Worm (Caenorhabditis elegans) whole organism, L1 larva: ENCODE data around the gene srw-55.

Source experiments
- C16A3.4 ChIP-seq: fragments of 150-350 bp; optimal IDR thresholded peaks from 2 replicates; lab custom pipeline; 2014; ENCODE audit warnings: missing biosample characterization, missing genetic modification characterization
- F16B12.6 ChIP-seq: fragments of 150-350 bp; optimal IDR thresholded peaks from 2 replicates; lab custom pipeline; 2014; ENCODE audit warnings: missing biosample characterization, missing genetic modification characterization
- Y116A8C.19 ChIP-seq: sonication (generic microtip); optimal IDR thresholded peaks from 2 replicates; lab custom pipeline; 2016; ENCODE audit warnings: missing compliant biosample characterization, missing genetic modification characterization, borderline replicate concordance
- aha-1 ChIP-seq: fragments of 150-350 bp; optimal IDR thresholded peaks from 2 replicates; lab custom pipeline; 2014; ENCODE audit warnings: missing biosample characterization, missing genetic modification characterization
- alr-1 ChIP-seq: fragments of 200-800 bp; sonication (Bioruptor generic); optimal IDR thresholded peaks from 2 replicates; lab custom pipeline; 2018; ENCODE audit warnings: borderline replicate concordance, mild to moderate bottlenecking, missing genetic modification characterization, missing compliant biosample characterization
- aly-2 ChIP-seq: fragments of 150-350 bp; optimal IDR thresholded peaks from 2 replicates; lab custom pipeline; 2014; ENCODE audit warnings: missing biosample characterization, missing genetic modification characterization
- ama-1 ChIP-seq: fragments of 150-350 bp; optimal IDR thresholded peaks from 2 replicates; lab custom pipeline; 2014
- blmp-1 ChIP-seq: fragments of 150-350 bp; optimal IDR thresholded peaks from 2 replicates; lab custom pipeline; 2014; ENCODE audit warnings: missing biosample characterization, missing genetic modification characterization
- ceh-63 ChIP-seq: fragments of 200-800 bp; sonication (Bioruptor generic); optimal IDR thresholded peaks from 2 replicates; lab custom pipeline; 2018; ENCODE audit warnings: mild to moderate bottlenecking, missing genetic modification characterization, missing compliant biosample characterization
- ceh-82 ChIP-seq, 3 experiments: fragments of 150-350 bp in 1 of 3; sonication (generic microtip) in 2 of 3; optimal IDR thresholded peaks; 2 replicates each; lab custom pipeline; 2014 to 2017; ENCODE audit warnings: missing biosample characterization in 3 of 3, missing genetic modification characterization in 3 of 3
- ceh-90 ChIP-seq: sonication (generic microtip); optimal IDR thresholded peaks from 2 replicates; lab custom pipeline; 2016; ENCODE audit warnings: missing genetic modification characterization, missing compliant biosample characterization
- ces-1 ChIP-seq: fragments of 150-350 bp; optimal IDR thresholded peaks from 2 replicates; lab custom pipeline; 2014; ENCODE audit warnings: missing biosample characterization, missing genetic modification reagents, missing genetic modification characterization
- efl-3 ChIP-seq: fragments of 200-800 bp; sonication (Bioruptor generic); optimal IDR thresholded peaks from 2 replicates; lab custom pipeline; 2018; ENCODE audit warnings: mild to moderate bottlenecking, missing genetic modification characterization, missing compliant biosample characterization
- egl-27 ChIP-seq, 2 experiments: fragments of 150-350 bp in 1 of 2; sonication (generic microtip); optimal IDR thresholded peaks; 3 replicates each; lab custom pipeline; 2017 to 2018; ENCODE audit warnings: missing biosample characterization in 2 of 2, missing genetic modification characterization in 2 of 2, missing genetic modification reagents in 2 of 2
- fkh-10 ChIP-seq: sonication (generic microtip); optimal IDR thresholded peaks from 2 replicates; lab custom pipeline; 2017; ENCODE audit warnings: missing biosample characterization, missing genetic modification reagents, missing genetic modification characterization
- fkh-4 ChIP-seq: sonication (generic microtip); optimal IDR thresholded peaks from 2 replicates; lab custom pipeline; 2016; ENCODE audit warnings: missing compliant biosample characterization, missing genetic modification characterization, borderline replicate concordance
- fkh-8 ChIP-seq: sonication (generic microtip); optimal IDR thresholded peaks from 2 replicates; lab custom pipeline; 2016; ENCODE audit warnings: mild to moderate bottlenecking, missing genetic modification characterization, missing compliant biosample characterization
- grh-1 ChIP-seq: fragments of 200-800 bp; sonication (Bioruptor generic); IDR thresholded peaks from 2 replicates; pipeline ENCODE4 v1.3.6; 2022; ENCODE audit warnings: missing genetic modification reagents, missing genetic modification characterization, missing compliant biosample characterization
- hlh-17 ChIP-seq: fragments of 200-800 bp; sonication (Bioruptor generic); optimal IDR thresholded peaks from 2 replicates; lab custom pipeline; 2018; ENCODE audit warnings: missing genetic modification characterization, mild to moderate bottlenecking, missing compliant biosample characterization, moderate library complexity, borderline replicate concordance
- hlh-4 ChIP-seq: sonication (generic microtip); optimal IDR thresholded peaks from 2 replicates; lab custom pipeline; 2016; ENCODE audit warnings: mild to moderate bottlenecking, missing genetic modification characterization, missing compliant biosample characterization
- irx-1 ChIP-seq: sonication (generic microtip); optimal IDR thresholded peaks from 2 replicates; lab custom pipeline; 2016; ENCODE audit warnings: missing genetic modification characterization, missing compliant biosample characterization
- isw-1 ChIP-seq: fragments of 200-800 bp; sonication (Bioruptor generic); IDR thresholded peaks from 2 replicates; pipeline ENCODE4 v1.3.6; 2022; ENCODE audit warnings: missing genetic modification characterization, missing compliant biosample characterization
- jun-1 ChIP-seq: fragments of 150-350 bp; optimal IDR thresholded peaks from 2 replicates; lab custom pipeline; 2014; ENCODE audit warnings: missing biosample characterization, missing genetic modification reagents, missing genetic modification characterization
- lin-13 ChIP-seq: fragments of 150-350 bp; optimal IDR thresholded peaks from 2 replicates; lab custom pipeline; 2014; ENCODE audit warnings: missing biosample characterization, missing genetic modification reagents, missing genetic modification characterization
- lin-14 ChIP-seq: fragments of 200-800 bp; sonication (Bioruptor generic); optimal IDR thresholded peaks from 2 replicates; lab custom pipeline; 2018; ENCODE audit warnings: mild to moderate bottlenecking, missing genetic modification characterization, moderate library complexity, missing compliant biosample characterization
- lin-39 ChIP-seq: fragments of 150-350 bp; optimal IDR thresholded peaks from 2 replicates; lab custom pipeline; 2014; ENCODE audit warnings: missing biosample characterization, missing genetic modification reagents, missing genetic modification characterization
- lir-3 ChIP-seq: sonication (generic microtip); optimal IDR thresholded peaks from 2 replicates; lab custom pipeline; 2016; ENCODE audit warnings: mild to moderate bottlenecking, missing genetic modification characterization, moderate library complexity, missing compliant biosample characterization; ENCODE audit not compliant: poor library complexity
- lsy-2 ChIP-seq, 2 experiments: fragments of 150-350 bp; optimal IDR thresholded peaks; 2 replicates each; lab custom pipeline; 2014; ENCODE audit warnings: missing biosample characterization in 2 of 2, missing genetic modification characterization in 2 of 2
- mdl-1 ChIP-seq, 2 experiments: fragments of 150-350 bp; optimal IDR thresholded peaks; 2 replicates each; lab custom pipeline; 2014 to 2017; ENCODE audit warnings: missing biosample characterization in 2 of 2, missing genetic modification characterization in 2 of 2, inconsistent platforms in 1 of 2
- mef-2 ChIP-seq: fragments of 150-350 bp; optimal IDR thresholded peaks from 2 replicates; lab custom pipeline; 2014; ENCODE audit warnings: missing biosample characterization, missing genetic modification characterization
- nhr-19 ChIP-seq: fragments of 200-800 bp; sonication (Bioruptor generic); conservative IDR thresholded peaks from 2 replicates; pipeline ENCODE4 v1.3.6; 2022; ENCODE audit warnings: missing genetic modification characterization, missing compliant biosample characterization
- nhr-28 ChIP-seq: fragments of 150-350 bp; optimal IDR thresholded peaks from 2 replicates; lab custom pipeline; 2014; ENCODE audit warnings: missing biosample characterization, missing genetic modification characterization
- nhr-47 ChIP-seq: sonication (generic microtip); optimal IDR thresholded peaks from 2 replicates; lab custom pipeline; 2016; ENCODE audit warnings: mild to moderate bottlenecking, missing genetic modification characterization, moderate library complexity, missing compliant biosample characterization
- nhr-76 ChIP-seq: sonication (generic microtip); optimal IDR thresholded peaks from 2 replicates; lab custom pipeline; 2017; ENCODE audit warnings: missing biosample characterization, missing genetic modification characterization
- nhr-77 ChIP-seq: fragments of 150-350 bp; optimal IDR thresholded peaks from 2 replicates; lab custom pipeline; 2014; ENCODE audit warnings: missing biosample characterization, missing genetic modification characterization
- pax-3 ChIP-seq: fragments of 200-800 bp; sonication (Bioruptor generic); optimal IDR thresholded peaks from 2 replicates; lab custom pipeline; 2018; ENCODE audit warnings: mild to moderate bottlenecking, missing genetic modification characterization, moderate library complexity, missing compliant biosample characterization
- skn-1 ChIP-seq: fragments of 150-350 bp; optimal IDR thresholded peaks from 2 replicates; lab custom pipeline; 2014; ENCODE audit warnings: missing biosample characterization, missing genetic modification characterization
- sox-4 ChIP-seq: sonication (generic microtip); optimal IDR thresholded peaks from 2 replicates; lab custom pipeline; 2016; ENCODE audit warnings: missing genetic modification characterization, missing compliant biosample characterization
- tbx-2 ChIP-seq: sonication (generic microtip); optimal IDR thresholded peaks from 2 replicates; lab custom pipeline; 2016; ENCODE audit warnings: missing genetic modification characterization, missing compliant biosample characterization
- tlp-1 ChIP-seq: fragments of 150-350 bp; optimal IDR thresholded peaks from 2 replicates; lab custom pipeline; 2014; ENCODE audit warnings: missing biosample characterization, missing genetic modification characterization
- unc-130 ChIP-seq: fragments of 150-350 bp; optimal IDR thresholded peaks from 2 replicates; lab custom pipeline; 2017; ENCODE audit warnings: missing biosample characterization, missing genetic modification characterization, inconsistent platforms
- zip-4 ChIP-seq: fragments of 200-800 bp; sonication (Bioruptor generic); optimal IDR thresholded peaks from 2 replicates; lab custom pipeline; 2018; ENCODE audit warnings: mild to moderate bottlenecking, missing genetic modification characterization, moderate library complexity, missing compliant biosample characterization
- ztf-11 ChIP-seq, 2 experiments: sonication (generic microtip); optimal IDR thresholded peaks; 2 replicates each; lab custom pipeline; 2016 to 2017; ENCODE audit warnings: missing genetic modification characterization in 2 of 2, missing biosample characterization in 1 of 2, missing compliant biosample characterization in 1 of 2
- ztf-4 ChIP-seq: fragments of 150-350 bp; optimal IDR thresholded peaks from 2 replicates; lab custom pipeline; 2014; ENCODE audit warnings: missing biosample characterization, missing genetic modification characterization

Gene srw-55

ce11 chrV:15959456-15959855 lies 19.3 kb upstream of the srw-55 start (continued):
- TF ChIP-seq nhr-76 (no peak), jun-1 (tag; lab: Kevin White, UChicago) (no peak), nhr-47 (no peak), ceh-82 (tag; optimal IDR thresholded peaks at IDR 0.05; lab: Kevin White, UChicago) (no peak)
- TF ChIP-seq, all 84 proteins: peak for 6

DNA sequence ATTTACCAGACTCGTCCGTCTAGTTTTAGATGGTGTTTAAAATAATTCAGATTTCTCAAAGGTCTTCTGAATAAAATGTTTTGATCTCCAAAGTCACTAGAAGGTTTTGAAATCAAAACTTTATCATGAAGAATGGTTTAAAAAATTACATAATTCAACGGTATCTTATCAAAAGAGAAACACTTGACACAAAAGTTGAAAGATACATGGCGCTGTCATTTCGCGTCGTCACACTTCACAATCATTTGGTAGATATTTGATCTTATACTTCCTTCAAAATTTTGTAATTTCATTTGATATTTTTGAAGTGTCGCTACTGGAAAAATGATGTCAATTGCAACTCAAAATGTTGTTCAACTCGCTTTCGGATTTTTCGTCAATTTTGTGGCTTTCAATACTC lies 16.9 kb upstream of the srw-55 start, which contains the start of gene F36G9.3:
TSS of gene F36G9.3 (plus strand) at position 301 of the 400 bp plus-strand sequence.
- TF ChIP-seq blmp-1 (tag; lab: Kevin White, UChicago) (no peak), efl-3 (GFP tag; lab: Kevin White, UChicago) (no peak), ces-1 (no peak), lin-14 (GFP tag; lab: Kevin White, UChicago) (no peak), mef-2 (tag; lab: Kevin White, UChicago) (no peak), ama-1 (no peak), ztf-11 (tag; optimal IDR thresholded peaks at IDR 0.05; lab: Kevin White, UChicago) (no peak), nhr-76 (no peak), F16B12.6 (no peak), fkh-8 (tag; lab: Kevin White, UChicago) (no peak), ceh-90 (tag; lab: Kevin White, UChicago) (no peak), irx-1 (tag; lab: Kevin White, UChicago) (no peak), nhr-19 (no peak)

DNA sequence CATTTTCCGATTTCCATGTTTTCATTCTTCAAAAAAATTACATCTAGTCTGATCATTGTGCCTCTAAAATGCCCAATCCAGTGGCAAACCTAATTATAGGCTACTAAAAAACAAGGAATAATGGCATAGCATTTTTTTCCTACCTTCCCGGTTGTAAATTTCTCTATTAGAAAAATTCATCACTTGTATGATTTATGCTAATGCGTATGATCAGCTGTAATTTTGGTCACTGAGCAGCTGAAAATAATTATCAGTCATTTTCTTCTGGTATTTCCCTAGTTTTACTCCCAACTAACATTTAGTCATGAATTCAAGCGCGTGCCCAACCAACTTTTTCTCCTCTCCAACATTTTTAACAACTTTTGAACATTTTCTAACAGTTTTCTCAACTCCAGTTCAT lies 15.3 kb upstream of the srw-55 start, which contains the start of gene srh-186:
TSS of gene srh-186 (plus strand) at position 301 of the 400 bp plus-strand sequence.
- TF ChIP-seq fkh-10 (GFP tag; lab: Kevin White, UChicago) = no peak
- TF ChIP-seq hlh-4 (tag; lab: Kevin White, UChicago) = no peak
- no peak for TF ChIP-seq nhr-76
- TF ChIP-seq aly-2 (tag; lab: Kevin White, UChicago) = no peak
- TF ChIP-seq aha-1 (tag; lab: Kevin White, UChicago) = no peak
- no peak for TF ChIP-seq hlh-17
- no peak for TF ChIP-seq nhr-28
- TF ChIP-seq ztf-4 (tag; lab: Kevin White, UChicago) = no peak
- no peak for TF ChIP-seq Y116A8C.19 (tag; lab: Kevin White, UChicago)
- no peak for TF ChIP-seq grh-1
- TF ChIP-seq unc-130 (tag; lab: Kevin White, UChicago) = no peak
- TF ChIP-seq fkh-4 (tag; lab: Kevin White, UChicago) = no peak
- no peak for TF ChIP-seq isw-1
- TF ChIP-seq tbx-2 (tag; lab: Kevin White, UChicago) = no peak
- TF ChIP-seq C16A3.4 (tag; lab: Kevin White, UChicago) = no peak
- no peak for TF ChIP-seq lsy-2 (tag; optimal IDR thresholded peaks at IDR 0.05; lab: Kevin White, UChicago)
- no peak for TF ChIP-seq zip-4 (GFP tag; lab: Kevin White, UChicago)

DNA sequence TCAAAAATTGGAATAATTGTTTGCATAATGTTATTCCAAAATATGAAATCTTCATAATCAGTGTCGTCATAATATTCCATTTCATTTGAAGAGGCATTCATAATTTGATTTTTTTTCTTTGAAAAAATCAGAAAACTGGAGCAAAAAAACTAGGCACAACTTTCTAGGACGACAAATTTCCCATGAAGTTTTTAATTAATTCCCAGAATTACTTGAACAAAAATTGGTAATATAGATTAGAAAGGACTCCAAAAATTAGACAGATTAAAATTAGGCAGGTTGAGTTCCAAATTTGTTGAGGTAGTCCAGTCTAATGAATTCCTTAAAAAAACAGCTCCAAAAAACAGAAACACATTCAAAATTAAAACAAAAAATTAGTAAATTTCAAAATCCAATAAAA lies 14.8 kb upstream of the srw-55 start, which contains the start of gene srw-57:
TSS of gene srw-57 (minus strand) at position 101 of the 400 bp plus-strand sequence.
- TF ChIP-seq egl-27 (tag; optimal IDR thresholded peaks at IDR 0.05; lab: Kevin White, UChicago) = no peak
- TF ChIP-seq fkh-4 (tag; lab: Kevin White, UChicago) = no peak
- TF ChIP-seq tlp-1 (tag; lab: Kevin White, UChicago) = no peak
- no peak for TF ChIP-seq lir-3 (tag; lab: Kevin White, UChicago)
- TF ChIP-seq mef-2 (tag; lab: Kevin White, UChicago) = no peak
- no peak for TF ChIP-seq ama-1
- TF ChIP-seq alr-1 (tag; lab: Kevin White, UChicago) = no peak
- TF ChIP-seq mdl-1 (tag; optimal IDR thresholded peaks at IDR 0.05; lab: Kevin White, UChicago) = no peak
- TF ChIP-seq sox-4 (tag; lab: Kevin White, UChicago) = no peak
- TF ChIP-seq skn-1 (tag; lab: Kevin White, UChicago) = no peak
- TF ChIP-seq C16A3.4 (tag; lab: Kevin White, UChicago) = no peak
- TF ChIP-seq pax-3 (tag; lab: Kevin White, UChicago) = no peak
- TF ChIP-seq lin-13 (GFP tag; lab: Kevin White, UChicago) = no peak
- TF ChIP-seq lin-39 (tag; lab: Kevin White, UChicago) = no peak
- TF ChIP-seq fkh-10 (GFP tag; lab: Kevin White, UChicago) = no peak
- no peak for TF ChIP-seq ceh-63 (GFP tag; lab: Kevin White, UChicago)
- TF ChIP-seq nhr-28 = no peak
- no peak for TF ChIP-seq nhr-77 (tag; lab: Kevin White, UChicago)
- no peak for TF ChIP-seq jun-1 (tag; lab: Kevin White, UChicago)
- TF ChIP-seq, all 84 proteins: peak for 0
